Worm (Caenorhabditis elegans) whole organism, L3 larva: ENCODE measurements around the gene cogc-2.

Experiments
- R02D3.7 ChIP-seq: fragments of 150-350 bp; optimal IDR thresholded peaks from 2 replicates; lab custom pipeline; 2014; ENCODE audit warnings: missing biosample characterization, missing genetic modification characterization
- ZK546.5 ChIP-seq: sonication (generic microtip); optimal IDR thresholded peaks from 2 replicates; lab custom pipeline; 2017; ENCODE audit warnings: missing biosample characterization, missing genetic modification characterization
- ceh-16 ChIP-seq: sonication (generic microtip); optimal IDR thresholded peaks from 2 replicates; lab custom pipeline; 2017; ENCODE audit warnings: missing biosample characterization, missing genetic modification characterization
- ceh-28 ChIP-seq: fragments of 150-350 bp; optimal IDR thresholded peaks from 2 replicates; lab custom pipeline; 2014; ENCODE audit warnings: missing biosample characterization, missing genetic modification reagents, missing genetic modification characterization
- ceh-82 ChIP-seq: fragments of 150-350 bp; optimal IDR thresholded peaks from 2 replicates; lab custom pipeline; 2014; ENCODE audit warnings: missing biosample characterization, missing genetic modification characterization
- ceh-9 ChIP-seq: sonication (generic microtip); optimal IDR thresholded peaks from 2 replicates; lab custom pipeline; 2018; ENCODE audit warnings: missing biosample characterization, missing genetic modification characterization
- daf-12 ChIP-seq: fragments of 150-350 bp; optimal IDR thresholded peaks from 2 replicates; lab custom pipeline; 2014; ENCODE audit warnings: missing biosample characterization, missing genetic modification reagents, missing genetic modification characterization
- egl-27 ChIP-seq: sonication (generic microtip); optimal IDR thresholded peaks from 4 replicates; lab custom pipeline; 2017; ENCODE audit warnings: missing biosample characterization, missing genetic modification reagents, missing genetic modification characterization
- egl-5 ChIP-seq: fragments of 150-350 bp; optimal IDR thresholded peaks from 2 replicates; lab custom pipeline; 2017; ENCODE audit warnings: missing biosample characterization, missing genetic modification reagents, missing genetic modification characterization, inconsistent platforms
- elt-1 ChIP-seq: fragments of 150-350 bp; optimal IDR thresholded peaks from 2 replicates; lab custom pipeline; 2014; ENCODE audit warnings: missing biosample characterization, missing genetic modification characterization
- elt-2 ChIP-seq: sonication (generic microtip); optimal IDR thresholded peaks from 2 replicates; lab custom pipeline; 2016; ENCODE audit warnings: missing genetic modification reagents, mild to moderate bottlenecking, missing genetic modification characterization, missing compliant biosample characterization
- eor-1 ChIP-seq, 2 experiments: fragments of 150-350 bp; optimal IDR thresholded peaks; 2 replicates each; lab custom pipeline; 2014 to 2018; ENCODE audit warnings: missing biosample characterization in 2 of 2, missing genetic modification characterization in 2 of 2
- fkh-10 ChIP-seq: sonication (generic microtip); optimal IDR thresholded peaks from 2 replicates; lab custom pipeline; 2017; ENCODE audit warnings: missing biosample characterization, missing genetic modification reagents, missing genetic modification characterization
- fkh-2 ChIP-seq: fragments of 150-350 bp; optimal IDR thresholded peaks from 2 replicates; lab custom pipeline; 2014; ENCODE audit warnings: missing biosample characterization, missing genetic modification reagents, missing genetic modification characterization
- fos-1 ChIP-seq: fragments of 150-350 bp; optimal IDR thresholded peaks from 2 replicates; lab custom pipeline; 2014; ENCODE audit warnings: missing biosample characterization, missing genetic modification characterization
- hmg-11 ChIP-seq: sonication (generic microtip); optimal IDR thresholded peaks from 2 replicates; lab custom pipeline; 2016; ENCODE audit warnings: missing genetic modification characterization, missing compliant biosample characterization
- jun-1 ChIP-seq: fragments of 150-350 bp; optimal IDR thresholded peaks from 2 replicates; lab custom pipeline; 2014; ENCODE audit warnings: missing biosample characterization, missing genetic modification reagents, missing genetic modification characterization
- lin-15B ChIP-seq: fragments of 150-350 bp; optimal IDR thresholded peaks from 2 replicates; lab custom pipeline; 2014; ENCODE audit warnings: missing biosample characterization, missing genetic modification characterization
- lsy-12 ChIP-seq: sonication (generic microtip); optimal IDR thresholded peaks from 2 replicates; lab custom pipeline; 2016; ENCODE audit warnings: mild to moderate bottlenecking, missing genetic modification characterization, missing compliant biosample characterization
- mdl-1 ChIP-seq: fragments of 150-350 bp; optimal IDR thresholded peaks from 2 replicates; lab custom pipeline; 2014; ENCODE audit warnings: missing biosample characterization, missing genetic modification characterization
- mml-1 ChIP-seq: fragments of 150-350 bp; sonication (generic microtip); optimal IDR thresholded peaks from 3 replicates; lab custom pipeline; 2014; ENCODE audit warnings: missing biosample characterization, missing genetic modification characterization
- nfya-1 ChIP-seq: sonication (generic microtip); optimal IDR thresholded peaks from 2 replicates; lab custom pipeline; 2017; ENCODE audit warnings: missing genetic modification characterization, mild to moderate bottlenecking, missing compliant biosample characterization, antibody characterized with exemption, moderate library complexity; ENCODE audit not compliant: insufficient read depth
- nhr-11 ChIP-seq: fragments of 150-350 bp; optimal IDR thresholded peaks from 2 replicates; lab custom pipeline; 2014; ENCODE audit warnings: missing biosample characterization, missing genetic modification characterization
- nhr-12 ChIP-seq: fragments of 150-350 bp; optimal IDR thresholded peaks from 2 replicates; lab custom pipeline; 2014; ENCODE audit warnings: missing biosample characterization, missing genetic modification characterization
- nhr-23 ChIP-seq: fragments of 150-350 bp; optimal IDR thresholded peaks from 2 replicates; lab custom pipeline; 2014; ENCODE audit warnings: missing biosample characterization, missing genetic modification reagents, missing genetic modification characterization
- nhr-237 ChIP-seq: fragments of 150-350 bp; optimal IDR thresholded peaks from 2 replicates; lab custom pipeline; 2014; ENCODE audit warnings: missing biosample characterization, missing genetic modification characterization
- nhr-25 ChIP-seq: sonication (generic microtip); optimal IDR thresholded peaks from 2 replicates; lab custom pipeline; 2017; ENCODE audit warnings: missing biosample characterization, missing genetic modification characterization
- nhr-43 ChIP-seq: sonication (generic microtip); optimal IDR thresholded peaks from 2 replicates; lab custom pipeline; 2016; ENCODE audit warnings: mild to moderate bottlenecking, missing genetic modification characterization, missing compliant biosample characterization; ENCODE audit not compliant: poor library complexity, severe bottlenecking
- nhr-76 ChIP-seq: fragments of 150-350 bp; sonication (generic microtip); optimal IDR thresholded peaks from 5 replicates; lab custom pipeline; 2014; ENCODE audit warnings: missing biosample characterization, missing genetic modification characterization
- pha-4 ChIP-seq: fragments of 150-350 bp; optimal IDR thresholded peaks from 2 replicates; lab custom pipeline; 2014; ENCODE audit warnings: missing biosample characterization, missing genetic modification reagents, missing genetic modification characterization
- pqm-1 ChIP-seq: fragments of 150-350 bp; optimal IDR thresholded peaks from 2 replicates; lab custom pipeline; 2017; ENCODE audit warnings: missing biosample characterization, missing genetic modification characterization, inconsistent platforms
- tbx-2 ChIP-seq: sonication (generic microtip); optimal IDR thresholded peaks from 2 replicates; lab custom pipeline; 2016; ENCODE audit warnings: mild to moderate bottlenecking, missing genetic modification characterization, missing compliant biosample characterization
- unc-39 ChIP-seq: sonication (generic microtip); optimal IDR thresholded peaks from 4 replicates; lab custom pipeline; 2017; ENCODE audit warnings: missing biosample characterization, missing genetic modification characterization
- unc-62 ChIP-seq: fragments of 150-350 bp; sonication (generic microtip); optimal IDR thresholded peaks from 4 replicates; lab custom pipeline; 2014; ENCODE audit warnings: missing biosample characterization, missing genetic modification reagents, missing genetic modification characterization
- zag-1 ChIP-seq: fragments of 150-350 bp; optimal IDR thresholded peaks from 2 replicates; lab custom pipeline; 2014; ENCODE audit warnings: missing biosample characterization, missing genetic modification characterization
- ztf-11 ChIP-seq: fragments of 150-350 bp; optimal IDR thresholded peaks from 2 replicates; lab custom pipeline; 2014; ENCODE audit warnings: missing biosample characterization, missing genetic modification characterization

cogc-2 gene

DNA sequence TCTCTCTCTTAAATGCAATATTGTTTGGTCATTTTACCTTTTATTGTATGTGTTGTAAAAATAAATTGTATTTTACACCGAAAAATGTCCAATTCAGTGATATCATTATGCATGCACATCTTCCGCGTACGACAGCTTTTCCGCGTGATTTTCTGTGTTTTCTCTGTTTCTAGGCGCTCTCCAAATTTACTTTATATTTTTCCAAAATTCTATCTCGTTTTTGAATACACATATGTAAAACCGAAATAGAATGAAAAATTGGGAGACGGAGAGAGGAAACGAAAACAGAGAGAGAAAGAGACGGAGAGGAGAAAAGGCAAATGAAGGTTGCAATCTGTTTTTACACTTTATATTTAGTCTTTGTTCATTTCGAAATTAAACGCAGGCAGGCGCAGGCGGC lies 22.9 kb downstream of the cogc-2 start:
- TF ChIP-seq pqm-1 (peak; percentile 68), tbx-2 (tag; lab: Kevin White, UChicago) (no peak), ceh-16 (no peak), fos-1 (tag; lab: Kevin White, UChicago) (no peak), lsy-12 (tag; lab: Kevin White, UChicago) (no peak), nfya-1 (peak; percentile 57), pha-4 (tag; lab: Kevin White, UChicago) (peak; percentile 75), nhr-25 (tag; lab: Kevin White, UChicago) (peak; percentile 53), ceh-9 (no peak), nhr-23 (tag; lab: Kevin White, UChicago) (peak; percentile 42), mml-1 (tag; lab: Kevin White, UChicago) (no peak), egl-5 (tag; lab: Kevin White, UChicago) (peak; percentile 62), fkh-10 (GFP tag; lab: Kevin White, UChicago) (no peak), eor-1 (tag; optimal IDR thresholded peaks at IDR 0.05; lab: Kevin White, UChicago) (no peak), nhr-11 (tag; lab: Kevin White, UChicago) (no peak), ztf-11 (no peak), nhr-43 (peak; percentile 5), hmg-11 (tag; lab: Kevin White, UChicago) (peak; percentile 21), nhr-237 (tag; lab: Kevin White, UChicago) (no peak), ZK546.5 (tag; lab: Kevin White, UChicago) (no peak), jun-1 (tag; lab: Kevin White, UChicago) (no peak), unc-62 (GFP tag; lab: Kevin White, UChicago) (no peak), unc-39 (no peak), elt-2 (tag; lab: Kevin White, UChicago) (peak; percentile 47), egl-27 (tag; lab: Kevin White, UChicago) (no peak), lin-15B (tag; lab: Kevin White, UChicago) (peak; percentile 9), zag-1 (no peak), elt-1 (no peak)
- TF ChIP-seq, all 47 proteins: peak for 10

DNA sequence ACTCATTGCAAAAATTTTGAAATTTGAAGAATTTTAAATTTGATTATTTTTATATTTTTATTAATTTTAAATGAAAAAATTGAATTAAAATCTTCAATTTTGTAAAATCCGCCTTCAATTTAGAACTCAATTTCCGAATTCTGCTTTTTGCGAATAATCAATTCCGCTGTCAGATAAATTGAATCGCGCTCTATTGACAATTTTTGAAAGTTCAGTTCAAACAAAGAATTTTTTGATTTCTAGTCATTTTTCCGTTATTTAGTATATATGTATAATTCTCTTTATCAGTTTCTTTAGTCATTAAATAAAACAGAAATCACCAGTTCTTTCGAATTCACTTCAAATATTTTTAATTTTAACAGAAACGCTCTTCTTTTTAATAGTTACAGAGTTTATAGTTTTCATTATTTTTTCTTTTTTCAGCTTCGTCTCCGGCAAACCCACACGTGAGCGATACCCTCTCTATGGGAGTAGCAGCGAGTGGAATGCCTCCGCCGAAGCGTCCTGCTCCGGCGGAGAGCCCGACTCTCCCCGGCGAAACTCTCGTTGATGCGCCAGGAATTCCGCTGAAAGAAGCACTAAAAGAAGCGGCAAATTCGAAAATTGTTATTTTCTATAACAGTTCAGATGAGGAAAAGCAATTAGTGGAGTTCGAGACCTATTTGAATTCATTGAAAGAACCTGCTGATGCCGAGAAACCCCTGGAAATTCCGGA lies 26.5 kb downstream of the cogc-2 start:
- TF ChIP-seq pha-4 (tag; lab: Kevin White, UChicago) (peak; percentile 50), nhr-76 (tag; lab: Kevin White, UChicago) (no peak), hmg-11 (tag; lab: Kevin White, UChicago) (no peak), nhr-11 (tag; lab: Kevin White, UChicago) (no peak), tbx-2 (tag; lab: Kevin White, UChicago) (no peak), ceh-82 (tag; lab: Kevin White, UChicago) (no peak), ZK546.5 (tag; lab: Kevin White, UChicago) (no peak), lin-15B (tag; lab: Kevin White, UChicago) (peak; percentile 24), jun-1 (tag; lab: Kevin White, UChicago) (no peak), nhr-12 (no peak), nfya-1 (peak; percentile 18), elt-2 (tag; lab: Kevin White, UChicago) (peak; percentile 18), R02D3.7 (tag; lab: Kevin White, UChicago) (no peak)
- TF ChIP-seq, all 47 proteins: peak for 4

DNA sequence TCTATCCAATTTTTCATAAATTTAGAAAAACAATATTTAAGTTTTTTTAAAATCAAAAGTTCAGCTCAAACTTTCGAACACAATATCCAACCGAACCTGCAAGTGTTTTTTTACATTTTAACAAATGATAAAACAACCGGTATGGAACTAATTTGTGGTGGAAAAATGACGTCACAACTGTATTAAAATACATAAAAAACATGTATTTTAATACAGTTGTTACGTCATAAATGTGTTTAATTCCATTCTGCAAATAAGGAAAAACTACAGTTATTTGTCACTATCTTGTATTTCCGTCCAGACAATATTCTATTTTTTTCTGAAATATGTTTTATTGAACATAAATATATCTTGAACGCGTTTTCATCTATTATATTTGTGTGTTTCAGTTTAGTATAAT lies 27.2 kb downstream of the cogc-2 start:
- TF ChIP-seq mdl-1 (tag; lab: Kevin White, UChicago): no peak
- TF ChIP-seq tbx-2 (tag; lab: Kevin White, UChicago): no peak
- TF ChIP-seq fkh-10 (GFP tag; lab: Kevin White, UChicago): no peak
- TF ChIP-seq nhr-25 (tag; lab: Kevin White, UChicago): no peak
- no peak for TF ChIP-seq nhr-43
- TF ChIP-seq daf-12 (tag; lab: Kevin White, UChicago): no peak
- no peak for TF ChIP-seq ceh-28 (tag; lab: Kevin White, UChicago)
- TF ChIP-seq ceh-9: no peak
- TF ChIP-seq unc-62 (GFP tag; lab: Kevin White, UChicago): no peak
- no peak for TF ChIP-seq hmg-11 (tag; lab: Kevin White, UChicago)
- TF ChIP-seq eor-1 (tag; optimal IDR thresholded peaks at IDR 0.05; lab: Kevin White, UChicago): no peak
- no peak for TF ChIP-seq fkh-2 (tag; lab: Kevin White, UChicago)
